Worm (Caenorhabditis elegans) whole organism, L3 larva: Measurements from ENCODE around the gene F14D7.9.

Experiments used
- R02D3.7 ChIP-seq: fragments of 150-350 bp; optimal IDR thresholded peaks from 2 replicates; lab custom pipeline; 2014; ENCODE audit warnings: missing biosample characterization, missing genetic modification characterization
- ZK546.5 ChIP-seq: sonication (generic microtip); optimal IDR thresholded peaks from 2 replicates; lab custom pipeline; 2017; ENCODE audit warnings: missing biosample characterization, missing genetic modification characterization
- aly-2 ChIP-seq: fragments of 150-350 bp; optimal IDR thresholded peaks from 2 replicates; lab custom pipeline; 2014; ENCODE audit warnings: missing biosample characterization, missing genetic modification characterization
- ama-1 ChIP-seq: fragments of 150-350 bp; optimal IDR thresholded peaks from 2 replicates; lab custom pipeline; 2018
- ceh-16 ChIP-seq: sonication (generic microtip); optimal IDR thresholded peaks from 2 replicates; lab custom pipeline; 2017; ENCODE audit warnings: missing biosample characterization, missing genetic modification characterization
- ceh-82 ChIP-seq: fragments of 150-350 bp; optimal IDR thresholded peaks from 2 replicates; lab custom pipeline; 2014; ENCODE audit warnings: missing biosample characterization, missing genetic modification characterization
- daf-12 ChIP-seq: fragments of 150-350 bp; optimal IDR thresholded peaks from 2 replicates; lab custom pipeline; 2014; ENCODE audit warnings: missing biosample characterization, missing genetic modification reagents, missing genetic modification characterization
- elt-1 ChIP-seq: fragments of 150-350 bp; optimal IDR thresholded peaks from 2 replicates; lab custom pipeline; 2014; ENCODE audit warnings: missing biosample characterization, missing genetic modification characterization
- elt-2 ChIP-seq: sonication (generic microtip); optimal IDR thresholded peaks from 2 replicates; lab custom pipeline; 2016; ENCODE audit warnings: missing genetic modification reagents, mild to moderate bottlenecking, missing genetic modification characterization, missing compliant biosample characterization
- eor-1 ChIP-seq, 2 experiments: fragments of 150-350 bp; optimal IDR thresholded peaks; 2 replicates each; lab custom pipeline; 2014 to 2018; ENCODE audit warnings: missing biosample characterization in 2 of 2, missing genetic modification characterization in 2 of 2
- fkh-10 ChIP-seq: sonication (generic microtip); optimal IDR thresholded peaks from 2 replicates; lab custom pipeline; 2017; ENCODE audit warnings: missing biosample characterization, missing genetic modification reagents, missing genetic modification characterization
- fkh-2 ChIP-seq: fragments of 150-350 bp; optimal IDR thresholded peaks from 2 replicates; lab custom pipeline; 2014; ENCODE audit warnings: missing biosample characterization, missing genetic modification reagents, missing genetic modification characterization
- hmg-11 ChIP-seq: sonication (generic microtip); optimal IDR thresholded peaks from 2 replicates; lab custom pipeline; 2016; ENCODE audit warnings: missing genetic modification characterization, missing compliant biosample characterization
- lin-15B ChIP-seq: fragments of 150-350 bp; optimal IDR thresholded peaks from 2 replicates; lab custom pipeline; 2014; ENCODE audit warnings: missing biosample characterization, missing genetic modification characterization
- lin-39 ChIP-seq: fragments of 150-350 bp; optimal IDR thresholded peaks from 2 replicates; lab custom pipeline; 2018; ENCODE audit warnings: missing biosample characterization, missing genetic modification reagents, missing genetic modification characterization
- mml-1 ChIP-seq: fragments of 150-350 bp; sonication (generic microtip); optimal IDR thresholded peaks from 3 replicates; lab custom pipeline; 2014; ENCODE audit warnings: missing biosample characterization, missing genetic modification characterization
- nfya-1 ChIP-seq: sonication (generic microtip); optimal IDR thresholded peaks from 2 replicates; lab custom pipeline; 2017; ENCODE audit warnings: missing genetic modification characterization, mild to moderate bottlenecking, missing compliant biosample characterization, antibody characterized with exemption, moderate library complexity; ENCODE audit not compliant: insufficient read depth
- nhr-11 ChIP-seq: fragments of 150-350 bp; optimal IDR thresholded peaks from 2 replicates; lab custom pipeline; 2014; ENCODE audit warnings: missing biosample characterization, missing genetic modification characterization
- nhr-23 ChIP-seq: fragments of 150-350 bp; optimal IDR thresholded peaks from 2 replicates; lab custom pipeline; 2014; ENCODE audit warnings: missing biosample characterization, missing genetic modification reagents, missing genetic modification characterization
- nhr-237 ChIP-seq: fragments of 150-350 bp; optimal IDR thresholded peaks from 2 replicates; lab custom pipeline; 2014; ENCODE audit warnings: missing biosample characterization, missing genetic modification characterization
- nhr-28 ChIP-seq: fragments of 150-350 bp; optimal IDR thresholded peaks from 2 replicates; lab custom pipeline; 2014; ENCODE audit warnings: missing biosample characterization, missing genetic modification characterization
- nhr-43 ChIP-seq: sonication (generic microtip); optimal IDR thresholded peaks from 2 replicates; lab custom pipeline; 2016; ENCODE audit warnings: mild to moderate bottlenecking, missing genetic modification characterization, missing compliant biosample characterization; ENCODE audit not compliant: poor library complexity, severe bottlenecking
- nhr-67 ChIP-seq: fragments of 150-350 bp; optimal IDR thresholded peaks from 2 replicates; lab custom pipeline; 2014; ENCODE audit warnings: missing biosample characterization, missing genetic modification characterization
- nhr-76 ChIP-seq: fragments of 150-350 bp; sonication (generic microtip); optimal IDR thresholded peaks from 5 replicates; lab custom pipeline; 2014; ENCODE audit warnings: missing biosample characterization, missing genetic modification characterization
- nhr-77 ChIP-seq: fragments of 150-350 bp; optimal IDR thresholded peaks from 2 replicates; lab custom pipeline; 2014; ENCODE audit warnings: missing biosample characterization, missing genetic modification characterization
- pha-4 ChIP-seq: fragments of 150-350 bp; optimal IDR thresholded peaks from 2 replicates; lab custom pipeline; 2014; ENCODE audit warnings: missing biosample characterization, missing genetic modification reagents, missing genetic modification characterization
- pqm-1 ChIP-seq: fragments of 150-350 bp; optimal IDR thresholded peaks from 2 replicates; lab custom pipeline; 2017; ENCODE audit warnings: missing biosample characterization, missing genetic modification characterization, inconsistent platforms
- sea-2 ChIP-seq: fragments of 150-350 bp; sonication (generic microtip); optimal IDR thresholded peaks from 4 replicates; lab custom pipeline; 2014; ENCODE audit warnings: missing biosample characterization, missing genetic modification reagents, missing genetic modification characterization
- skn-1 ChIP-seq: fragments of 150-350 bp; optimal IDR thresholded peaks from 2 replicates; lab custom pipeline; 2014; ENCODE audit warnings: missing biosample characterization, missing genetic modification characterization
- snpc-4 ChIP-seq: fragments of 150-350 bp; optimal IDR thresholded peaks from 2 replicates; lab custom pipeline; 2014; ENCODE audit warnings: missing biosample characterization, missing genetic modification characterization
- unc-39 ChIP-seq: sonication (generic microtip); optimal IDR thresholded peaks from 4 replicates; lab custom pipeline; 2017; ENCODE audit warnings: missing biosample characterization, missing genetic modification characterization
- unc-62 ChIP-seq: fragments of 150-350 bp; sonication (generic microtip); optimal IDR thresholded peaks from 4 replicates; lab custom pipeline; 2014; ENCODE audit warnings: missing biosample characterization, missing genetic modification reagents, missing genetic modification characterization
- zag-1 ChIP-seq: fragments of 150-350 bp; optimal IDR thresholded peaks from 2 replicates; lab custom pipeline; 2014; ENCODE audit warnings: missing biosample characterization, missing genetic modification characterization
- ztf-4 ChIP-seq: fragments of 150-350 bp; optimal IDR thresholded peaks from 2 replicates; lab custom pipeline; 2014; ENCODE audit warnings: missing biosample characterization, missing genetic modification characterization

F14D7.9 gene

ce11 chrV:14316525-14316924 lies 22.0 kb downstream of the F14D7.9 start, which contains the start of gene F47B8.2:
TSS of gene F47B8.2 (minus strand) at chrV:14316625.
- TF ChIP-seq aly-2 (tag; lab: Kevin White, UChicago) = no peak
- TF ChIP-seq, all 47 proteins: peak for 0

DNA sequence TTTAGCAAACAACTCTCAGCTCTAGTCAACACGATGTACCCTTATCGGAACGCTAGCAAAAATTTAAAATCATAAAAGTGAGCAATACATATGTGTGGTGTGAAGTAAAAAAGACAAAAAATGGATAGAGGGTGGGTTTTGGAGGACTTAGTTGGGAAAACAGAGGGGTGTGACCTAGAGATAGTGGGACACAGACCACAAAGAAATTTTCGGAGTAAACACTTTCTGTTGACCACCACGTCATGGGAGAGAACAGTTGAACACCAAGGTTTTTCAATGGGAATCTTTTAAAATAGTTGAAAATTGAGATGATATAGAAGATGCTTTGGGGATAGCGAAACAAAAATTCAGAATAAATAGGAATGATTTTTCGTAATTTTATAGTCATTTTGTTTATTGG lies 22.7 kb downstream of the F14D7.9 start:
- TF ChIP-seq elt-2 (tag; lab: Kevin White, UChicago) = no peak
- peak; percentile 71 for TF ChIP-seq pha-4 (tag; lab: Kevin White, UChicago)
- TF ChIP-seq snpc-4 = peak; percentile 41
- TF ChIP-seq nfya-1 (tag; lab: Kevin White, UChicago) = peak; percentile 11
- no peak for TF ChIP-seq lin-39
- no peak for TF ChIP-seq ceh-16 (tag; lab: Kevin White, UChicago)
- TF ChIP-seq nhr-77 (tag; lab: Kevin White, UChicago) = no peak
- TF ChIP-seq nhr-28 (tag; lab: Kevin White, UChicago) = no peak
- no peak for TF ChIP-seq ztf-4 (tag; lab: Kevin White, UChicago)

DNA sequence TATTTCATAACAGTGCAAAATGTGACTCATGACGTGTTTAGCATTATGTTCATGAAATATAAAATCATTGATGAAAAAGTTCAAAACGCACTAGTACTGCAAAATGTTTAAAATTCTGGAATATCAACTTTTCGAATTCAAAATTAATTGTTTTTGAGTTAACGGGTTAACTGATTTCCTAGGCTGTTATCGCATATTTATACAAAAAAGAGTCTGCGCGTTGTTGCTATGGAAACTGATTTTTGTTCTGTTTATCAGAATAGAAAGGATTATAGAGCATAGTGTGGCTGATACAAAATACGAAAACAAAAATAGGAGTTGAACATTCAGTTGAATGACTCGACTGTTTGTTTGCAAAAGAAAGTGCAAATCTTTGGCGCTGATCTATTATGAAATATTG lies 23.1 kb downstream of the F14D7.9 start:
- no peak for TF ChIP-seq fkh-2 (tag; lab: Kevin White, UChicago)
- no peak for TF ChIP-seq pha-4 (tag; lab: Kevin White, UChicago)

DNA sequence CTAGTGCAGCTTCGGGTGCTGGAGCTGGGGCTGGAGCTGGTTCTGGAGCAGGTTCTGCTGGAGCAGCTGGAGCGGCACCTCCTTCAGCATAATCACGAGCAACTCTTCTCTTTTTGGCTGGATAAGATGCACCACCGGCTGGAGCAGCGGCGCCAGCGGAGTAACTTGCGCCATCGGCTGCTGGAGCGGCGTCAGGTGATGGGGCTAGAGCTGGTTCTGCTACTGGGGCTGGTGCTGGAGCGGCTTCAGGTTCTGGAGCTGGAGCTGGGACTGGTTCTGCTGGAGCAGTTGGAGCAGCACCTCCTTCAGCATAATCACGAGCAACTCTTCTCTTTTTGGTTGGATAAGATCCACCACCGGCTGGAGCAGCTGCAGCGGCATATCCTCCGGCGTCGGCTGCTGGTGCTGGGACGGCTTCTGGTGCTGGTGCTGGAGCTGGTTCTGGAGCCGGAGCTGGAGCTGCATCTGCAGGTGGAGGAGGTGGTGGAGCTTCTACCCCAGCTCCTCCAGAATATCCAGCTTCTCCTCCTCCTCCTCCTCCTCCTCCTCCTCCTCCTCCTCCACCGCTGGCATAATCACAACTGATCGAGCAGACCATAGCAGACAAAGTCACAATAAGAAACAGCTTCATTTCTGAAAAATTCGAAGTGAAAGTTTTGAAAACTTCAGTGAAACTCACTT lies 24.7 kb downstream of the F14D7.9 start, which contains the start of gene F47B8.13:
F47B8.13 (minus strand) TSS at position 631 of the 681 bp plus-strand sequence.
- no peak for TF ChIP-seq nfya-1 (tag; lab: Kevin White, UChicago)
- TF ChIP-seq elt-2 (tag; lab: Kevin White, UChicago) = no peak
- no peak for TF ChIP-seq elt-1 (tag; lab: Kevin White, UChicago)

- no peak for TF ChIP-seq ama-1 (lab: Kevin White, UChicago)
- TF ChIP-seq fkh-2 (tag; lab: Kevin White, UChicago) = no peak
- no peak for TF ChIP-seq fkh-10 (GFP tag; lab: Kevin White, UChicago)
- no peak for TF ChIP-seq mml-1 (tag; lab: Kevin White, UChicago)
- TF ChIP-seq unc-39 (tag; lab: Kevin White, UChicago) = no peak
- TF ChIP-seq elt-1 (tag; lab: Kevin White, UChicago) = no peak
- no peak for TF ChIP-seq lin-39
- no peak for TF ChIP-seq nhr-76 (tag; lab: Kevin White, UChicago)
- TF ChIP-seq lin-15B (tag; lab: Kevin White, UChicago) = no peak
- TF ChIP-seq nhr-67 (tag; lab: Kevin White, UChicago) = no peak
- TF ChIP-seq nhr-11 = no peak
- no peak for TF ChIP-seq pqm-1 (tag; lab: Kevin White, UChicago)
- TF ChIP-seq sea-2 = no peak
- no peak for TF ChIP-seq nhr-23 (tag; lab: Kevin White, UChicago)
- no peak for TF ChIP-seq aly-2 (tag; lab: Kevin White, UChicago)
Measured at ce11 chrV:14320246-14320645, 25.8 kb downstream of the F14D7.9 start, which contains the start of gene F47B8.14. TSS of gene F47B8.14 (plus strand) at chrV:14320546.

- no peak for TF ChIP-seq unc-39 (tag; lab: Kevin White, UChicago)
- no peak for TF ChIP-seq nhr-67 (tag; lab: Kevin White, UChicago)
- TF ChIP-seq elt-2 (tag; lab: Kevin White, UChicago) = no peak
- TF ChIP-seq skn-1 (tag; lab: Kevin White, UChicago) = no peak
- no peak for TF ChIP-seq unc-62 (GFP tag; lab: Kevin White, UChicago)
- no peak for TF ChIP-seq ZK546.5 (tag; lab: Kevin White, UChicago)
- no peak for TF ChIP-seq sea-2
- TF ChIP-seq daf-12 (tag; lab: Kevin White, UChicago) = no peak
- no peak for TF ChIP-seq ceh-82 (tag; lab: Kevin White, UChicago)
- no peak for TF ChIP-seq fkh-10 (GFP tag; lab: Kevin White, UChicago)
- TF ChIP-seq nhr-43 (tag; lab: Kevin White, UChicago) = no peak
- TF ChIP-seq eor-1 (tag; optimal IDR thresholded peaks at IDR 0.05; lab: Kevin White, UChicago) = no peak
- TF ChIP-seq ztf-4 (tag; lab: Kevin White, UChicago) = no peak
- no peak for TF ChIP-seq hmg-11 (tag; lab: Kevin White, UChicago)
- TF ChIP-seq mml-1 (tag; lab: Kevin White, UChicago) = no peak
- no peak for TF ChIP-seq R02D3.7 (tag; lab: Kevin White, UChicago)
- TF ChIP-seq zag-1 (tag; lab: Kevin White, UChicago) = no peak
- no peak for TF ChIP-seq nhr-237 (tag; lab: Kevin White, UChicago)
Measured at ce11 chrV:14320730-14321319, 26.3 kb downstream of the F14D7.9 start.
